Fruit fly (Drosophila melanogaster): ENCODE measurements around the gene crp.

Gene crp

dm6 chr2L:16287602-16288392 lies at the start of gene crp, which contains the start of gene pkaap (continued):
- TF ChIP-seq CG4707 (GFP tag; optimal IDR thresholded peaks at IDR 0.05) (peak; percentile 23), zfh2 (GFP tag; optimal IDR thresholded peaks at IDR 0.05) (peak; percentile 84), Side (GFP tag; optimal IDR thresholded peaks at IDR 0.05) (peak; percentile 82), chif (GFP tag; optimal IDR thresholded peaks at IDR 0.05) (peak; percentile 73 to 89), Oaz (GFP tag; IDR thresholded peaks at IDR 0.05) (no peak), cato (GFP tag; optimal IDR thresholded peaks at IDR 0.05; ENCODE audit: borderline replicate concordance) (no peak), Ssrp (tag; optimal IDR thresholded peaks at IDR 0.05) (no peak), CG12104 (GFP tag; optimal IDR thresholded peaks at IDR 0.05) (peak; percentile 46), CG34224 (GFP tag; IDR thresholded peaks at IDR 0.05; ENCODE audit: partially characterized antibody) (no peak), az2 (GFP tag; optimal IDR thresholded peaks at IDR 0.05) (peak; percentile 82), CG18619 (GFP tag; optimal IDR thresholded peaks at IDR 0.05) (peak; percentile 52), al (GFP tag; IDR thresholded peaks at IDR 0.05) (no peak), Spps (tag; optimal IDR thresholded peaks at IDR 0.05) (peak; percentile 12), CG15073 (GFP tag; optimal IDR thresholded peaks at IDR 0.05) (peak; percentile 13), CG9797 (GFP tag; optimal IDR thresholded peaks at IDR 0.05) (peak; percentile 85), Nf-YA (GFP tag; IDR thresholded peaks at IDR 0.05) (no peak), eve (GFP tag; optimal IDR thresholded peaks at IDR 0.05) (no peak), CG9876 (GFP tag; optimal IDR thresholded peaks at IDR 0.05) (peak; percentile 84), Usf (GFP tag; optimal IDR thresholded peaks at IDR 0.05) (peak; percentile 47), CG11456 (GFP tag; IDR thresholded peaks at IDR 0.05) (no peak), CG17912 (GFP tag; optimal IDR thresholded peaks at IDR 0.05) (peak; percentile 74), GATAe (GFP tag; conservative IDR thresholded peaks at IDR 0.05) (no peak), Mes4 (GFP tag; optimal IDR thresholded peaks at IDR 0.05) (peak; percentile 72), peb (GFP tag; IDR thresholded peaks at IDR 0.05) (no peak), CG11696 (GFP tag; IDR thresholded peaks at IDR 0.05) (no peak), bsh (GFP tag; optimal IDR thresholded peaks at IDR 0.05) (peak in 1 of 2 experiments; percentile 55), CG3838 (GFP tag; optimal IDR thresholded peaks at IDR 0.05) (no peak), C15 (GFP tag; IDR thresholded peaks at IDR 0.05) (no peak), slbo (GFP tag; IDR thresholded peaks at IDR 0.05) (no peak), phol (tag; optimal IDR thresholded peaks at IDR 0.05) (peak; percentile 48), Atf-2 (GFP tag; optimal IDR thresholded peaks at IDR 0.05) (peak; percentile 84), HLH3B (GFP tag; IDR thresholded peaks at IDR 0.05) (no peak), zen2 (GFP tag; IDR thresholded peaks at IDR 0.05; ENCODE audit: partially characterized antibody) (no peak), Fer1 (GFP tag; optimal IDR thresholded peaks at IDR 0.05) (peak; percentile 54), CG7745 (tag; optimal IDR thresholded peaks at IDR 0.05) (peak; percentile 34), CG2116 (GFP tag; optimal IDR thresholded peaks at IDR 0.05) (peak; percentile 76), kah (GFP tag; optimal IDR thresholded peaks at IDR 0.05) (no peak), bowl (GFP tag; IDR thresholded peaks at IDR 0.05) (no peak), cwo (GFP tag; optimal IDR thresholded peaks at IDR 0.05) (peak; percentile 59), h (optimal IDR thresholded peaks at IDR 0.05) (no peak), kay (GFP tag; optimal IDR thresholded peaks at IDR 0.05) (peak; percentile 33), mld (GFP tag; IDR thresholded peaks at IDR 0.05; ENCODE audit: partially characterized antibody) (no peak), Adf1 (GFP tag; IDR thresholded peaks at IDR 0.05) (no peak), dmrt11E (tag; optimal IDR thresholded peaks at IDR 0.05) (peak; percentile 63), nau (GFP tag; optimal IDR thresholded peaks at IDR 0.05) (no peak), Awh (GFP tag; IDR thresholded peaks at IDR 0.05) (no peak), hth (optimal IDR thresholded peaks at IDR 0.05) (no peak), Scr (GFP tag; IDR thresholded peaks at IDR 0.05; ENCODE audit: partially characterized antibody) (no peak), CG12769 (tag; optimal IDR thresholded peaks at IDR 0.05) (no peak), ind (GFP tag; optimal IDR thresholded peaks at IDR 0.05) (peak; percentile 83)

Measured in whole organism, embryonic.